Worm (Caenorhabditis elegans) whole organism, L4 larva: ENCODE results near the gene H41C03.2.
A peak's percentile ranks its signal among the peaks of the same experiment; 100 is the strongest.

Experiments
- F37D6.2 ChIP-seq: sonication (generic microtip); optimal IDR thresholded peaks from 2 replicates; lab custom pipeline; 2016; ENCODE audit warnings: mild to moderate bottlenecking, missing genetic modification characterization, missing compliant biosample characterization
- F49E8.2 ChIP-seq: sonication (generic microtip); optimal IDR thresholded peaks from 2 replicates; lab custom pipeline; 2016; ENCODE audit warnings: missing compliant biosample characterization, mild to moderate bottlenecking, missing genetic modification characterization, borderline replicate concordance
- R02D3.7 ChIP-seq: fragments of 150-350 bp; sonication (generic microtip); optimal IDR thresholded peaks from 3 replicates; lab custom pipeline; 2014; ENCODE audit warnings: missing biosample characterization, missing genetic modification characterization
- T26A8.4 ChIP-seq: fragments of 200-800 bp; sonication (Bioruptor generic); IDR thresholded peaks from 2 replicates; pipeline ENCODE4 v1.3.6; 2022; ENCODE audit warnings: missing genetic modification characterization, missing compliant biosample characterization
- Y105C5A.15 ChIP-seq: fragments of 200-800 bp; sonication (Bioruptor generic); IDR thresholded peaks from 2 replicates; pipeline ENCODE4 v1.3.6; 2022; ENCODE audit warnings: missing genetic modification characterization, missing compliant biosample characterization
- Y48G9A.11 ChIP-seq: fragments of 200-800 bp; sonication (Bioruptor generic); IDR thresholded peaks from 2 replicates; pipeline ENCODE4 v1.3.6; 2022; ENCODE audit warnings: missing genetic modification reagents, missing genetic modification characterization, missing compliant biosample characterization
- aha-1 ChIP-seq: fragments of 150-350 bp; peaks from one replicate; lab custom pipeline; 2014; ENCODE audit warnings: missing biosample characterization, missing genetic modification characterization
- ceh-32 ChIP-seq: sonication (generic microtip); optimal IDR thresholded peaks from 2 replicates; lab custom pipeline; 2016; ENCODE audit warnings: mild to moderate bottlenecking, missing genetic modification characterization, missing compliant biosample characterization; ENCODE audit not compliant: poor library complexity
- ceh-82 ChIP-seq: sonication (generic microtip); optimal IDR thresholded peaks from 2 replicates; lab custom pipeline; 2017; ENCODE audit warnings: missing biosample characterization, missing genetic modification characterization
- cey-2 ChIP-seq: sonication (generic microtip); optimal IDR thresholded peaks from 3 replicates; lab custom pipeline; 2017; ENCODE audit warnings: missing genetic modification characterization, mild to moderate bottlenecking, missing compliant biosample characterization, antibody characterized with exemption, borderline replicate concordance; ENCODE audit not compliant: insufficient read depth
- ctbp-1 ChIP-seq: fragments of 200-800 bp; sonication (Bioruptor generic); IDR thresholded peaks from 2 replicates; pipeline ENCODE4 v1.3.6; 2022; ENCODE audit warnings: missing genetic modification reagents, missing genetic modification characterization, missing compliant biosample characterization
- dmd-8 ChIP-seq: fragments of 200-800 bp; sonication (Bioruptor generic); IDR thresholded peaks from 2 replicates; pipeline ENCODE4 v1.3.6; 2022; ENCODE audit warnings: missing genetic modification characterization, missing compliant biosample characterization
- dpl-1 ChIP-seq: fragments of 150-350 bp; optimal IDR thresholded peaks from 2 replicates; lab custom pipeline; 2014; ENCODE audit warnings: missing biosample characterization, missing genetic modification reagents, missing genetic modification characterization
- duxl-1 ChIP-seq: sonication (generic microtip); optimal IDR thresholded peaks from 2 replicates; lab custom pipeline; 2016; ENCODE audit warnings: mild to moderate bottlenecking, missing genetic modification characterization, moderate library complexity, missing compliant biosample characterization; ENCODE audit not compliant: poor library complexity
- fkh-10 ChIP-seq: fragments of 150-350 bp; optimal IDR thresholded peaks from 2 replicates; lab custom pipeline; 2014; ENCODE audit warnings: missing biosample characterization, missing genetic modification reagents, missing genetic modification characterization
- fos-1 ChIP-seq: fragments of 150-350 bp; optimal IDR thresholded peaks from 2 replicates; lab custom pipeline; 2014; ENCODE audit warnings: missing biosample characterization, missing genetic modification characterization
- hlh-11 ChIP-seq: fragments of 200-800 bp; sonication (Bioruptor generic); optimal IDR thresholded peaks from 2 replicates; lab custom pipeline; 2018; ENCODE audit warnings: mild to moderate bottlenecking, missing genetic modification characterization, missing compliant biosample characterization
- lim-7 ChIP-seq: fragments of 200-800 bp; sonication (Bioruptor generic); IDR thresholded peaks from 2 replicates; pipeline ENCODE4 v1.3.6; 2022; ENCODE audit warnings: missing genetic modification characterization, missing compliant biosample characterization
- lin-1 ChIP-seq: fragments of 200-800 bp; sonication (Bioruptor generic); IDR thresholded peaks from 2 replicates; pipeline ENCODE4 v1.3.6; 2022; ENCODE audit warnings: missing genetic modification reagents, missing genetic modification characterization, missing compliant biosample characterization
- lin-29 ChIP-seq: fragments of 200-800 bp; sonication (Bioruptor generic); IDR thresholded peaks from 2 replicates; pipeline ENCODE4 v1.3.6; 2022; ENCODE audit warnings: missing genetic modification reagents, missing genetic modification characterization, missing compliant biosample characterization
- lin-38 ChIP-seq: fragments of 200-800 bp; sonication (Bioruptor generic); IDR thresholded peaks from 2 replicates; pipeline ENCODE4 v1.3.6; 2022; ENCODE audit warnings: missing genetic modification reagents, missing genetic modification characterization, missing compliant biosample characterization
- lsy-2 ChIP-seq, 2 experiments: fragments of 150-350 bp in 1 of 2; sonication (generic microtip) in 1 of 2; optimal IDR thresholded peaks; 2 replicates each; lab custom pipeline; 2014 to 2017; ENCODE audit warnings: missing biosample characterization in 2 of 2, missing genetic modification characterization in 2 of 2
- madf-9 ChIP-seq: fragments of 200-800 bp; sonication (Bioruptor generic); conservative IDR thresholded peaks from 2 replicates; pipeline ENCODE4 v1.3.6; 2022; ENCODE audit warnings: missing genetic modification reagents, missing genetic modification characterization, missing compliant biosample characterization
- mdl-1 ChIP-seq, 2 experiments: fragments of 150-350 bp in 1 of 2; sonication (generic microtip) in 1 of 2; optimal IDR thresholded peaks; 2 replicates each; lab custom pipeline; 2014 to 2017; ENCODE audit warnings: missing biosample characterization in 2 of 2, missing genetic modification characterization in 2 of 2
- mdt-29 ChIP-seq: fragments of 200-800 bp; sonication (Bioruptor generic); IDR thresholded peaks from 2 replicates; pipeline ENCODE4 v1.3.6; 2022; ENCODE audit warnings: missing genetic modification reagents, missing genetic modification characterization, missing compliant biosample characterization
- mes-2 ChIP-seq: sonication (generic microtip); optimal IDR thresholded peaks from 2 replicates; lab custom pipeline; 2016; ENCODE audit warnings: missing genotype, mild to moderate bottlenecking, missing genetic modification characterization, missing compliant biosample characterization; ENCODE audit not compliant: poor library complexity, severe bottlenecking
- mxl-2 ChIP-seq: fragments of 200-800 bp; sonication (Bioruptor generic); conservative IDR thresholded peaks from 2 replicates; pipeline ENCODE4 v1.3.6; 2022; ENCODE audit warnings: missing genetic modification reagents, missing genetic modification characterization, missing compliant biosample characterization
- nhr-111 ChIP-seq: fragments of 200-800 bp; sonication (Bioruptor generic); optimal IDR thresholded peaks from 2 replicates; lab custom pipeline; 2018; ENCODE audit warnings: mild to moderate bottlenecking, missing genetic modification characterization, missing compliant biosample characterization
- nhr-25 ChIP-seq: sonication (generic microtip); optimal IDR thresholded peaks from 2 replicates; lab custom pipeline; 2017; ENCODE audit warnings: missing genetic modification characterization, mild to moderate bottlenecking, missing compliant biosample characterization, antibody characterized with exemption, moderate library complexity, borderline replicate concordance; ENCODE audit not compliant: insufficient read depth
- nhr-28 ChIP-seq: fragments of 150-350 bp; optimal IDR thresholded peaks from 2 replicates; lab custom pipeline; 2014; ENCODE audit warnings: missing biosample characterization, missing genetic modification characterization
- nhr-42 ChIP-seq: fragments of 200-800 bp; sonication (Bioruptor generic); IDR thresholded peaks from 2 replicates; pipeline ENCODE4 v1.3.6; 2022; ENCODE audit warnings: missing genetic modification characterization, missing compliant biosample characterization
- nhr-6 ChIP-seq: fragments of 150-350 bp; optimal IDR thresholded peaks from 2 replicates; lab custom pipeline; 2014; ENCODE audit warnings: missing biosample characterization, missing genetic modification characterization
- nhr-76 ChIP-seq: fragments of 150-350 bp; optimal IDR thresholded peaks from 2 replicates; lab custom pipeline; 2014; ENCODE audit warnings: missing biosample characterization, missing genetic modification characterization
- pha-4 ChIP-seq, 2 experiments: fragments of 150-350 bp in 1 of 2; fragments of 200-800 bp in 1 of 2; sonication (Bioruptor generic) in 1 of 2; IDR thresholded peaks in 1 of 2; optimal IDR thresholded peaks in 1 of 2; 2 replicates each; pipeline versions ENCODE4 v1.3.6 to Lab custom; 2014 to 2022; ENCODE audit warnings: missing genetic modification characterization in 2 of 2, missing genetic modification reagents in 2 of 2, missing biosample characterization in 1 of 2, missing compliant biosample characterization in 1 of 2
- saeg-2 ChIP-seq: fragments of 200-800 bp; sonication (Bioruptor generic); IDR thresholded peaks from 2 replicates; pipeline ENCODE4 v1.3.6; 2022; ENCODE audit warnings: missing genetic modification reagents, missing genetic modification characterization, missing compliant biosample characterization
- skn-1 ChIP-seq: fragments of 150-350 bp; optimal IDR thresholded peaks from 2 replicates; lab custom pipeline; 2014; ENCODE audit warnings: missing biosample characterization, missing genetic modification characterization
- snpc-4 ChIP-seq: fragments of 150-350 bp; optimal IDR thresholded peaks from 2 replicates; lab custom pipeline; 2014; ENCODE audit warnings: missing biosample characterization, missing genetic modification characterization
- tag-97 ChIP-seq: fragments of 200-800 bp; sonication (Bioruptor generic); IDR thresholded peaks from 2 replicates; pipeline ENCODE4 v1.3.6; 2022; ENCODE audit warnings: missing genetic modification characterization, missing compliant biosample characterization
- tra-1 ChIP-seq: fragments of 200-800 bp; sonication (Bioruptor generic); IDR thresholded peaks from 2 replicates; pipeline ENCODE4 v1.3.6; 2022; ENCODE audit warnings: missing genetic modification reagents, missing genetic modification characterization, missing compliant biosample characterization
- unc-39 ChIP-seq: sonication (generic microtip); optimal IDR thresholded peaks from 2 replicates; lab custom pipeline; 2017; ENCODE audit warnings: missing biosample characterization, missing genetic modification characterization
- unc-62 ChIP-seq, 3 experiments: fragments of 150-350 bp in 1 of 3; sonication (generic microtip); optimal IDR thresholded peaks in 2 of 3; peaks in 1 of 3; 1 replicate in 1 of 3; 2 replicates in 2 of 3; lab custom pipeline; 2014 to 2017; ENCODE audit warnings: missing biosample characterization in 3 of 3, missing genetic modification characterization in 3 of 3, missing genetic modification reagents in 3 of 3, missing genotype in 1 of 3
- vab-7 ChIP-seq: fragments of 200-800 bp; sonication (Bioruptor generic); IDR thresholded peaks from 2 replicates; pipeline ENCODE4 v1.3.6; 2022; ENCODE audit warnings: missing genetic modification reagents, missing genetic modification characterization, missing compliant biosample characterization
- zip-2 ChIP-seq: fragments of 150-350 bp; optimal IDR thresholded peaks from 2 replicates; lab custom pipeline; 2014; ENCODE audit warnings: missing biosample characterization, missing genetic modification characterization
- ztf-7 ChIP-seq: fragments of 150-350 bp; optimal IDR thresholded peaks from 2 replicates; lab custom pipeline; 2014; ENCODE audit warnings: missing biosample characterization, missing genetic modification characterization

H41C03.2 gene

DNA sequence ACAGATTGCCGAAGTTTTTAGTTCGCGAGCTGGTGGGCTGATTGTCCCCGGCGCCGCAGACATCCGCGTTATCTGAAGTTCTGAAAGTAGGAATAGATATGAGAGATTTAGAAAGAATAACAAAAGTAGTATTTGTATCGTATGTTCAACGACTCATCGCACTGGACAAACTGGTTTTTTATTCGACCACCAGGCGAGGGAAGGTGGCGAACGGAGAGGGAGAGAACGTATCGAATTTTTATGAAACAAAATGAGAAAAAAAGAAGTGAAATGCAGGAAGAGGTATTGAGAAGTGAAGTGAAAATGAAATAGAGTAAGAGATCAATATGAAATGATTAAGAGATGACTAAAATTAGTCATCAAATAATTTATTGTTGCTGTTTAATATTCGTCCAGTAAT, 24.5 kb downstream of the H41C03.2 start, which contains the start of gene tbc-2:
Gene tbc-2 (minus strand): TSS at position 80 of the 400 bp plus-strand sequence.
- TF ChIP-seq unc-62 (GFP tag; optimal IDR thresholded peaks at IDR 0.05 in 1 of 2; lab: Kevin White, UChicago) (peak in 1 of 2 experiments; percentile 51), unc-62 (tag; optimal IDR thresholded peaks at IDR 0.05; lab: Kevin White, UChicago) (no peak), nhr-28 (tag; lab: Kevin White, UChicago) (peak; percentile 36), nhr-6 (tag; lab: Kevin White, UChicago) (no peak)

DNA sequence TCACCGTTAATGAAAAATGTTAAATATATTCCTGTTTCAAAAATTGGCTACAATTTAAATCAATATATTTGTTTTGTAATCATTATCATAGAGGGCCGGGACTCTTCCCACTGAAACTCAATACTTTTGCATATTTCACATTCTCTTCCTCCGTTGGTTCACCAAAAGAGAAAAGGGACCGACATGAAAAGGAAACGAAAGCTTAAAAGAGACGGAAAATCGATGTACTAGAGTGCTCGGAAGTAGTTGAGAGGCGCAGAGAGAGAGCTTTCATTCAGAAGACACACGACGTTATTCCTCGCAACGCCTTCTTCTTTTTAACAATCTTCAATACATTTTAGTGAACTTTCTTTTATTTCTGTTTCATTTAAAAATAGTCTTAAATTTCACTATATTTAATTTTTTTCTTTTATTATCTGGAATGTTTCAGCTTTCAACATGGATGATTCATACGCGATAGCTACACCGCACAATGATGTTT, 31.6 kb downstream of the H41C03.2 start, which contains the start of gene ehs-1:
Gene ehs-1 (plus strand): TSS at position 431 of the 481 bp plus-strand sequence.
- no peak for TF ChIP-seq fkh-10 (GFP tag; lab: Kevin White, UChicago)
- TF ChIP-seq cey-2 (tag; lab: Kevin White, UChicago) = no peak
- peak; percentile 2 for TF ChIP-seq dpl-1 (GFP tag; lab: Kevin White, UChicago)
- no peak for TF ChIP-seq nhr-76
- TF ChIP-seq unc-39 (tag; lab: Kevin White, UChicago) = no peak
- no peak for TF ChIP-seq ztf-7
- no peak for TF ChIP-seq zip-2 (tag; lab: Kevin White, UChicago)
- peak in 1 of 2 experiments; percentile 19 for TF ChIP-seq lsy-2 (tag; optimal IDR thresholded peaks at IDR 0.05; lab: Kevin White, UChicago)
- TF ChIP-seq Y105C5A.15 = no peak
- no peak for TF ChIP-seq nhr-25 (tag; lab: Kevin White, UChicago)
- TF ChIP-seq dmd-8 (GFP tag; lab: Robert Waterston, UW) = no peak
- TF ChIP-seq nhr-111 (GFP tag; lab: Kevin White, UChicago) = no peak
- TF ChIP-seq mxl-2 (GFP tag; lab: Robert Waterston, UW) = no peak
- TF ChIP-seq lim-7 (GFP tag; lab: Robert Waterston, UW) = no peak
- TF ChIP-seq ctbp-1 (GFP tag; lab: Robert Waterston, UW) = 0 out of 2 replicates have a peak, but pooled peaks have one; percentile 10

DNA sequence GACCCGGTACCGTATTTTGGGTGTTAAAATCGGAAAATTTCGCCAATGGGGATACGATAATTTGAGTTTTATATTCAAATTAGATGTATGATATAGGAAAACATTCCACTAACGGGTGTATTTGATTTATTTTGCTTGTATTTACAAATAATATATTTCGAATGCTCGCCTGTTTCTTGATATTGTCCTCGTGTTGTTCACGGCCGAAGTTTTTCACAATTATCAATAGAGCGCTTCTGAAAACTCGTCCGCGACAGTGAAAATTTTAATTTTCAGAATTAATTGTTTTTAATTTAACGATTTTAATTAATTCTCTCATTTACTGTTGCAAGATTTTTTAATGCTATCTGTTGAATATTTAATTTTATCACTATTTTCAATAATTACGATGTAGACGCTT, 32.3 kb downstream of the H41C03.2 start:
- TF ChIP-seq snpc-4 (tag; lab: Kevin White, UChicago) (no peak), nhr-42 (GFP tag; lab: Robert Waterston, UW) (no peak), ceh-32 (no peak), R02D3.7 (no peak), F37D6.2 (tag; lab: Kevin White, UChicago) (no peak), unc-62 (GFP tag; optimal IDR thresholded peaks at IDR 0.05 in 1 of 2; lab: Kevin White, UChicago) (no peak), unc-62 (tag; optimal IDR thresholded peaks at IDR 0.05; lab: Kevin White, UChicago) (no peak), hlh-11 (tag; lab: Kevin White, UChicago) (no peak), tra-1 (GFP tag; lab: Robert Waterston, UW) (0 out of 2 replicates have a peak, but pooled peaks have one; percentile 21), duxl-1 (tag; lab: Kevin White, UChicago) (no peak), mes-2 (peak; percentile 97), Y48G9A.11 (GFP tag; lab: Robert Waterston, UW) (peak; percentile 25; the same call in 1 of the 2 replicates), mdl-1 (tag; optimal IDR thresholded peaks at IDR 0.05; lab: Kevin White, UChicago) (no peak), vab-7 (GFP tag; lab: Robert Waterston, UW) (0 out of 2 replicates have a peak, but pooled peaks have one; percentile 23), F49E8.2 (tag; lab: Kevin White, UChicago) (no peak), mxl-2 (GFP tag; lab: Robert Waterston, UW) (no peak), lin-29 (GFP tag; lab: Robert Waterston, UW) (no peak), T26A8.4 (GFP tag; lab: Robert Waterston, UW) (no peak), lin-38 (peak; percentile 90), fos-1 (tag; lab: Kevin White, UChicago) (no peak), nhr-28 (tag; lab: Kevin White, UChicago) (peak; percentile 22), nhr-111 (GFP tag; lab: Kevin White, UChicago) (no peak), ceh-82 (no peak), madf-9 (peak; percentile 47; the same call in 1 of the 2 replicates), saeg-2 (no peak), mdt-29 (GFP tag; lab: Robert Waterston, UW) (no peak), pha-4 (GFP tag; IDR thresholded peaks at IDR 0.05; lab: Robert Waterston, UW) (no peak), pha-4 (tag; optimal IDR thresholded peaks at IDR 0.05; lab: Kevin White, UChicago) (no peak), skn-1 (no peak), nhr-76 (no peak), lin-1 (GFP tag; lab: Robert Waterston, UW) (no peak), aha-1 (tag; lab: Kevin White, UChicago) (peak; percentile 30), tag-97 (GFP tag; lab: Robert Waterston, UW) (no peak)
